Fruit fly (Drosophila melanogaster) whole organism, embryonic: Measurements from ENCODE around the gene CG6345.

Experiments
- CG10147 ChIP-seq: fragments of 200-800 bp; sonication (Bioruptor generic); optimal IDR thresholded peaks from 2 replicates; lab custom pipeline; 2019; ENCODE audit warnings: missing biosample characterization, mild to moderate bottlenecking, missing genetic modification characterization, moderate library complexity
- CG1024 ChIP-seq: fragments of 200-800 bp; sonication (Bioruptor generic); IDR thresholded peaks from 2 replicates; pipeline ENCODE4 v1.3.6; 2022; ENCODE audit warnings: missing biosample characterization, missing genetic modification characterization
- CG12236 ChIP-seq: fragments of 200-800 bp; sonication (Bioruptor generic); optimal IDR thresholded peaks from 2 replicates; lab custom pipeline; 2016; ENCODE audit warnings: missing biosample characterization, missing genetic modification characterization
- CG14667 ChIP-seq: fragments of 200-800 bp; sonication (Bioruptor generic); IDR thresholded peaks from 2 replicates; pipeline ENCODE4 v1.3.6; 2022; ENCODE audit warnings: missing biosample characterization, missing genetic modification characterization
- CG16863 ChIP-seq: fragments of 200-800 bp; sonication (Bioruptor generic); optimal IDR thresholded peaks from 3 replicates; lab custom pipeline; 2016; ENCODE audit warnings: missing biosample characterization, missing genetic modification characterization
- CG17186 ChIP-seq: fragments of 200-800 bp; sonication (Bioruptor generic); optimal IDR thresholded peaks from 3 replicates; lab custom pipeline; 2017; ENCODE audit warnings: missing biosample characterization, missing genetic modification reagents, missing genetic modification characterization
- CG18262 ChIP-seq: fragments of 200-800 bp; optimal IDR thresholded peaks from 3 replicates; lab custom pipeline; 2019; ENCODE audit warnings: missing biosample characterization, mild to moderate bottlenecking, missing genetic modification characterization, moderate library complexity
- CG18599 ChIP-seq: fragments of 200-800 bp; sonication (Bioruptor generic); optimal IDR thresholded peaks from 3 replicates; lab custom pipeline; 2017; ENCODE audit warnings: missing biosample characterization, missing genetic modification characterization, mild to moderate bottlenecking, moderate library complexity, missing genetic modification reagents
- CG2202 ChIP-seq: fragments of 200-800 bp; sonication (Bioruptor generic); optimal IDR thresholded peaks from 2 replicates; lab custom pipeline; 2018; ENCODE audit warnings: missing biosample characterization, mild to moderate bottlenecking, missing genetic modification characterization
- CG2889 ChIP-seq: fragments of 200-800 bp; sonication (Bioruptor generic); IDR thresholded peaks from 3 replicates; pipeline ENCODE4 v1.3.6; 2022; ENCODE audit warnings: missing biosample characterization, missing genetic modification characterization
- CG4424 ChIP-seq: fragments of 200-800 bp; sonication (Bioruptor generic); optimal IDR thresholded peaks from 3 replicates; lab custom pipeline; 2016; ENCODE audit warnings: missing biosample characterization, missing genetic modification characterization
- CG4707 ChIP-seq: fragments of 200-800 bp; sonication (Bioruptor generic); optimal IDR thresholded peaks from 2 replicates; lab custom pipeline; 2018; ENCODE audit warnings: missing biosample characterization, mild to moderate bottlenecking, missing genetic modification characterization, moderate library complexity
- CG6254 ChIP-seq: fragments of 200-800 bp; sonication (Bioruptor generic); optimal IDR thresholded peaks from 3 replicates; lab custom pipeline; 2017; ENCODE audit warnings: mild to moderate bottlenecking, missing biosample characterization, missing genetic modification reagents, missing genetic modification characterization
- CG7357 ChIP-seq: fragments of 200-800 bp; sonication (Bioruptor generic); IDR thresholded peaks from 3 replicates; pipeline ENCODE4 v1.3.6; 2022; ENCODE audit warnings: missing biosample characterization, missing genetic modification characterization
- CG8281 ChIP-seq: fragments of 200-800 bp; sonication (Bioruptor generic); optimal IDR thresholded peaks from 2 replicates; lab custom pipeline; 2018; ENCODE audit warnings: missing biosample characterization, mild to moderate bottlenecking, missing genetic modification characterization, moderate library complexity
- CG9215 ChIP-seq: fragments of 200-800 bp; sonication (Bioruptor generic); IDR thresholded peaks from 2 replicates; pipeline ENCODE4 v1.3.6; 2022; ENCODE audit warnings: missing biosample characterization, missing genetic modification characterization
- CG9727 ChIP-seq: fragments of 200-800 bp; sonication (Bioruptor generic); optimal IDR thresholded peaks from 3 replicates; lab custom pipeline; 2017; ENCODE audit warnings: missing biosample characterization, mild to moderate bottlenecking, missing genetic modification characterization
- Dad ChIP-seq: fragments of 200-800 bp; sonication (Bioruptor generic); optimal IDR thresholded peaks from 3 replicates; lab custom pipeline; 2016; ENCODE audit warnings: missing biosample characterization, missing genetic modification characterization
- Dip2 ChIP-seq: fragments of 200-800 bp; sonication (Bioruptor generic); IDR thresholded peaks from 2 replicates; pipeline ENCODE4 v1.3.6; 2022; ENCODE audit warnings: missing biosample characterization, missing genetic modification characterization
- Gsc ChIP-seq: fragments of 200-800 bp; sonication (Bioruptor generic); IDR thresholded peaks from 2 replicates; pipeline ENCODE4 v1.3.6; 2022; ENCODE audit warnings: missing biosample characterization, missing genetic modification characterization
- H2.0 ChIP-seq: fragments of 200-800 bp; sonication (Bioruptor generic); IDR thresholded peaks from 2 replicates; pipeline ENCODE4 v1.3.6; 2022; ENCODE audit warnings: missing biosample characterization, missing genetic modification characterization
- HmgD ChIP-seq: fragments of 200-800 bp; sonication (Bioruptor generic); optimal IDR thresholded peaks from 3 replicates; lab custom pipeline; 2016; ENCODE audit warnings: missing biosample characterization, missing genetic modification characterization
- MESR4 ChIP-seq: fragments of 200-800 bp; sonication (Bioruptor generic); optimal IDR thresholded peaks from 2 replicates; lab custom pipeline; 2018; ENCODE audit warnings: missing biosample characterization, mild to moderate bottlenecking, missing genetic modification characterization, moderate library complexity
- MTF-1 ChIP-seq: fragments of 200-800 bp; sonication (Bioruptor generic); optimal IDR thresholded peaks from 2 replicates; lab custom pipeline; 2018; ENCODE audit warnings: missing biosample characterization, mild to moderate bottlenecking, missing genetic modification characterization, borderline replicate concordance
- Nf-YC ChIP-seq: fragments of 200-800 bp; optimal IDR thresholded peaks from 3 replicates; lab custom pipeline; 2019; ENCODE audit warnings: missing biosample characterization, mild to moderate bottlenecking, missing genetic modification characterization, moderate library complexity
- Pdp1 ChIP-seq, 2 experiments: fragments of 200-800 bp; sonication (Bioruptor generic); optimal IDR thresholded peaks; 3 replicates each; lab custom pipeline; 2016; ENCODE audit warnings: missing biosample characterization in 2 of 2, missing genetic modification characterization in 2 of 2, mild to moderate bottlenecking in 1 of 2, moderate library complexity in 1 of 2
- Poxn ChIP-seq: fragments of 200-800 bp; sonication (Bioruptor generic); IDR thresholded peaks from 2 replicates; pipeline ENCODE4 v1.3.6; 2022; ENCODE audit warnings: missing biosample characterization, missing genetic modification characterization
- Rfx ChIP-seq: fragments of 200-800 bp; sonication (Bioruptor generic); IDR thresholded peaks from 2 replicates; pipeline ENCODE4 v1.3.6; 2022; ENCODE audit warnings: missing biosample characterization, missing genetic modification characterization
- Ssrp ChIP-seq: fragments of 200-800 bp; sonication (Bioruptor generic); optimal IDR thresholded peaks from 2 replicates; lab custom pipeline; 2018; ENCODE audit warnings: missing biosample characterization, mild to moderate bottlenecking, missing genetic modification characterization, moderate library complexity
- TFAM ChIP-seq: fragments of 200-800 bp; sonication (Bioruptor generic); optimal IDR thresholded peaks from 2 replicates; lab custom pipeline; 2017; ENCODE audit warnings: missing biosample characterization, missing genetic modification characterization, inconsistent platforms
- Taf1 ChIP-seq: fragments of 200-800 bp; sonication (Bioruptor generic); IDR thresholded peaks from 2 replicates; pipeline ENCODE4 v1.3.6; 2022; ENCODE audit warnings: missing biosample characterization, missing genetic modification characterization
- Vsx1 ChIP-seq: fragments of 200-800 bp; sonication (Bioruptor generic); optimal IDR thresholded peaks from 2 replicates; lab custom pipeline; 2017; ENCODE audit warnings: missing biosample characterization, mild to moderate bottlenecking, missing genetic modification characterization, missing genetic modification reagents
- Xbp1 ChIP-seq: fragments of 200-800 bp; sonication (Bioruptor generic); optimal IDR thresholded peaks from 3 replicates; lab custom pipeline; 2016; ENCODE audit warnings: missing biosample characterization, mild to moderate bottlenecking, missing genetic modification characterization
- abd-A ChIP-seq: fragments of 200-800 bp; sonication (Bioruptor generic); optimal IDR thresholded peaks from 3 replicates; lab custom pipeline; 2019; ENCODE audit warnings: missing biosample characterization, mild to moderate bottlenecking, missing genetic modification characterization, moderate library complexity
- ac ChIP-seq: fragments of 200-800 bp; sonication (Bioruptor generic); optimal IDR thresholded peaks from 3 replicates; lab custom pipeline; 2017; ENCODE audit warnings: missing biosample characterization, mild to moderate bottlenecking, missing genetic modification characterization
- amos ChIP-seq: fragments of 200-800 bp; sonication (Bioruptor generic); IDR thresholded peaks from 2 replicates; pipeline ENCODE4 v1.3.6; 2022; ENCODE audit warnings: missing biosample characterization, missing genetic modification characterization; ENCODE audit not compliant: partially characterized antibody
- cg ChIP-seq: fragments of 200-800 bp; sonication (Bioruptor generic); optimal IDR thresholded peaks from 3 replicates; lab custom pipeline; 2019; ENCODE audit warnings: missing biosample characterization, mild to moderate bottlenecking, missing genetic modification characterization, moderate library complexity
- crol ChIP-seq: fragments of 200-800 bp; sonication (Bioruptor generic); IDR thresholded peaks from 2 replicates; pipeline ENCODE4 v1.3.6; 2022; ENCODE audit warnings: missing biosample characterization, missing genetic modification characterization
- disco-r ChIP-seq: fragments of 200-800 bp; sonication (Bioruptor generic); optimal IDR thresholded peaks from 2 replicates; lab custom pipeline; 2016; ENCODE audit warnings: missing biosample characterization, missing genetic modification characterization
- fd102C ChIP-seq: fragments of 200-800 bp; sonication (Bioruptor generic); optimal IDR thresholded peaks from 2 replicates; lab custom pipeline; 2018; ENCODE audit warnings: missing biosample characterization, mild to moderate bottlenecking, missing genetic modification characterization, moderate library complexity
- hbn ChIP-seq: fragments of 200-800 bp; sonication (Bioruptor generic); IDR thresholded peaks from 2 replicates; pipeline ENCODE4 v1.3.6; 2022; ENCODE audit warnings: missing biosample characterization, missing genetic modification characterization; ENCODE audit not compliant: partially characterized antibody
- klu ChIP-seq: fragments of 200-800 bp; sonication (Bioruptor generic); IDR thresholded peaks from 2 replicates; pipeline ENCODE4 v1.3.6; 2022; ENCODE audit warnings: missing biosample characterization, missing genetic modification characterization
- nerfin-2 ChIP-seq: fragments of 200-800 bp; sonication (Bioruptor generic); IDR thresholded peaks from 2 replicates; pipeline ENCODE4 v1.3.6; 2022; ENCODE audit warnings: missing biosample characterization, missing genetic modification characterization; ENCODE audit not compliant: partially characterized antibody
- pnt ChIP-seq: fragments of 200-800 bp; sonication (Bioruptor generic); optimal IDR thresholded peaks from 3 replicates; lab custom pipeline; 2016; ENCODE audit warnings: missing biosample characterization, missing genetic modification characterization
- sc ChIP-seq, 3 experiments: fragments of >200 bp in 2 of 3; fragments of 200-800 bp in 1 of 3; sonication (Bioruptor generic) in 1 of 3; optimal IDR thresholded peaks; 2 replicates in 2 of 3; 3 replicates in 1 of 3; lab custom pipeline; 2017; ENCODE audit warnings: mild to moderate bottlenecking in 1 of 3, missing biosample characterization in 1 of 3, missing genetic modification characterization in 1 of 3, missing genetic modification reagents in 1 of 3
- ssp ChIP-seq: fragments of 200-800 bp; sonication (Bioruptor generic); IDR thresholded peaks from 2 replicates; pipeline ENCODE4 v1.3.6; 2022; ENCODE audit warnings: missing biosample characterization, missing genetic modification characterization
- tap ChIP-seq: fragments of 200-800 bp; optimal IDR thresholded peaks from 3 replicates; lab custom pipeline; 2019; ENCODE audit warnings: missing biosample characterization, mild to moderate bottlenecking, missing genetic modification characterization, moderate library complexity

CG6345 gene

DNA sequence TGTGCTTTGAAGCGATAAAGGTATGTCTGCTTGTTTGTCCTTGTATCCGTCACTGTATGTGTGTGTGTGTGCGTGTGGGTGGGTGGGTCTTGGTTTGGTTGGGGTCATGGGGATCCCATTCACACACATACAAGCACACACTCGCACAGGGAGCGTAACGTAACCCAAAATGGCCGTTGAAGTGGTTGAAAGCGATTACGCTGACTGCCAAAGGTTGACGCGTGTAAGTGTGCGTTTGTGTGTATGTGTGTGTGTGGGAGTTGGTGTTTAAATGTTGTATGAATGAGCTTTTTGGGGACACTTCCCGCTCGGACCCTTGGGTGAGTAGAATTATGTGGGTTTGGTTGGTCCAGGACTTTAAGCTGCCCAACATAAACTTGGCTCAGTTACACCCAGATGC lies 5.3 kb upstream of the CG6345 start:
- TF ChIP-seq CG7357 (GFP tag; lab: Robert Waterston, UW) (no peak), cg (GFP tag; lab: Kevin White, UChicago) (peak; percentile 14), Vsx1 (no peak), abd-A (tag; lab: Kevin White, UChicago) (peak; percentile 63), HmgD (no peak), CG4707 (GFP tag; lab: Kevin White, UChicago) (no peak), Nf-YC (peak; percentile 32), CG10147 (no peak), CG4424 (GFP tag; lab: Kevin White, UChicago) (no peak), amos (no peak), sc (optimal IDR thresholded peaks at IDR 0.05; lab: Kevin White, UChicago) (no peak), sc (GFP tag; optimal IDR thresholded peaks at IDR 0.05; lab: Kevin White, UChicago) (no peak), CG2889 (no peak), Poxn (GFP tag; lab: Robert Waterston, UW) (no peak), pnt (GFP tag; lab: Kevin White, UChicago) (no peak), Taf1 (GFP tag; lab: Robert Waterston, UW) (no peak)
- TF ChIP-seq, all 482 proteins: peak for 3

DNA sequence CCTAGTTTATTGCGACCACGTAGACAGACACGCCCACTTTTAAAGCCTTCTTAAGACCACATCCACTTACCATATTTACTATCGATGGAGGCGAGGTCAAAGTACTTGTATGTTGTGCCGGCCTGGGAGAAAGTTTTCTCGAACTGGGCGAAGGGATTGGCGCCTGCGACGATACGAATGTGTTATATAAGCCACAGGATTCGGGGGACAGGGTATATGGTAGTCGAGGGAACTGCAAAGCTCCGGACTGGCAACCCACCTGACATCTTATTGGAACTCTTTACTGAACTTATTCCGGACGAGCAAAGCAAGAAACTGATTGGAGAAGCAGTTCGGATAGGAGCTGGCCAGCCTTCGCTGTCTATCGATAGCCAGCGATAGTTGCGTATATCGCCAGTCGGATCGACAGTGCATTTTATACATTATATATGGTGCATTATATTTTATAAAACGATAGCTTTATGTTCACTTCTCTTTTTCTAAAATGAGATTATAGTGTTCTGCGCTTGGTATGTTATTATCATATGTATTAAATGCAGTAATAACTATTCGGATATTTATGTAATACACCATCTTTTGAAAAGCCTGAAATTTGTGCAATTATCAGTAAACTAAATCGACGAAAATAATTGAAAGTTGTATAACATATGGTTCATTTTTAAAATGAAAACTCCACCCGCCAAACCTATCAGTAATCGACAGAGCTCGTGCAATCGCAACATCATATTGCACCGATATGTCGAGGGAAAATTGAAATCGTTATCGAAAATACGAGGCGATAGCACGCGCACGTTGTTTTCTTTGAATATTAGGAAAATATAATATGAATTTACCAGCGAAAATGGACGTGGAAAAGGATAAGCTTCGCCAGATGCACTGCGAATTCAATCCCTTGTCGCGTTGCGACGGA lies 3.0 kb downstream of the CG6345 start, which contains the start of the genes Irp-1B and Rrp46:
Irp-1B (minus strand) TSS at position 320 of the 910 bp plus-strand sequence.
Rrp46 (plus strand) TSS at position 752 of the 910 bp plus-strand sequence.
- TF ChIP-seq HmgD = no peak
- no peak for TF ChIP-seq crol (GFP tag; lab: Robert Waterston, UW)
- no peak for TF ChIP-seq CG2202 (tag; lab: Kevin White, UChicago)
- TF ChIP-seq Rfx (GFP tag; lab: Robert Waterston, UW) = peak; percentile 49
- no peak for TF ChIP-seq ac (GFP tag; lab: Kevin White, UChicago)
- no peak for TF ChIP-seq CG16863 (GFP tag; lab: Kevin White, UChicago)
- TF ChIP-seq Pdp1 (GFP tag; optimal IDR thresholded peaks at IDR 0.05; lab: Kevin White, UChicago) = peak in 1 of 2 experiments; percentile 77
- no peak for TF ChIP-seq CG1024
- no peak for TF ChIP-seq disco-r (GFP tag; lab: Kevin White, UChicago)
- TF ChIP-seq H2.0 (GFP tag; lab: Robert Waterston, UW) = no peak
- no peak for TF ChIP-seq CG9215 (GFP tag; lab: Robert Waterston, UW)
- TF ChIP-seq Ssrp (tag; lab: Kevin White, UChicago) = no peak
- TF ChIP-seq CG12236 (GFP tag; lab: Kevin White, UChicago) = no peak
- no peak for TF ChIP-seq CG6254
- no peak for TF ChIP-seq CG17186 (GFP tag; lab: Kevin White, UChicago)
- no peak for TF ChIP-seq CG18599 (GFP tag; lab: Kevin White, UChicago)
- no peak for TF ChIP-seq fd102C (GFP tag; lab: Kevin White, UChicago)
- no peak for TF ChIP-seq Xbp1 (GFP tag; lab: Kevin White, UChicago)
- TF ChIP-seq klu (GFP tag; lab: Robert Waterston, UW) = no peak
- TF ChIP-seq Taf1 (GFP tag; lab: Robert Waterston, UW) = no peak
- TF ChIP-seq CG8281 (tag; lab: Kevin White, UChicago) = no peak
- TF ChIP-seq ssp (GFP tag; lab: Robert Waterston, UW) = no peak
- TF ChIP-seq CG4424 (GFP tag; lab: Kevin White, UChicago) = no peak
- TF ChIP-seq hbn (GFP tag; lab: Robert Waterston, UW) = peak; percentile 80
- TF ChIP-seq MESR4 (GFP tag; lab: Kevin White, UChicago) = no peak
- TF ChIP-seq nerfin-2 (GFP tag; lab: Robert Waterston, UW) = peak; percentile 99
- TF ChIP-seq tap (tag; lab: Kevin White, UChicago) = no peak
- no peak for TF ChIP-seq Dad (GFP tag; lab: Kevin White, UChicago)
- no peak for TF ChIP-seq TFAM (GFP tag; lab: Kevin White, UChicago)
- no peak for TF ChIP-seq CG14667
- TF ChIP-seq CG18262 (tag; lab: Kevin White, UChicago) = no peak
- no peak for TF ChIP-seq Dip2 (GFP tag; lab: Robert Waterston, UW)
- no peak for TF ChIP-seq MTF-1
- no peak for TF ChIP-seq Gsc (GFP tag; lab: Robert Waterston, UW)
- TF ChIP-seq CG9727 = no peak
